Fruit fly (Drosophila melanogaster) whole organism, adult: ENCODE measurements around the gene Pex7.

ENCODE experiments used
- CG11617 ChIP-seq: fragments of 200-800 bp; sonication (Bioruptor generic); optimal IDR thresholded peaks from 2 replicates; lab custom pipeline; 2017; ENCODE audit warnings: mild to moderate bottlenecking, missing biosample characterization, missing genetic modification reagents, missing genetic modification characterization
- CG12768 ChIP-seq: fragments of 200-800 bp; sonication (Bioruptor generic); optimal IDR thresholded peaks from 2 replicates; lab custom pipeline; 2017; ENCODE audit warnings: missing biosample characterization, missing genetic modification characterization, mild to moderate bottlenecking, moderate library complexity, missing genetic modification reagents
- CG14711 ChIP-seq: fragments of 200-800 bp; sonication (Bioruptor generic); optimal IDR thresholded peaks from 2 replicates; lab custom pipeline; 2018; ENCODE audit warnings: missing biosample characterization, mild to moderate bottlenecking, missing genetic modification characterization, moderate library complexity
- CG1620 ChIP-seq: fragments of 200-800 bp; sonication (Bioruptor generic); optimal IDR thresholded peaks from 2 replicates; lab custom pipeline; 2016; ENCODE audit warnings: missing biosample characterization, missing genetic modification characterization
- CG33017 ChIP-seq: fragments of 200-800 bp; sonication (Bioruptor generic); optimal IDR thresholded peaks from 2 replicates; lab custom pipeline; 2018; ENCODE audit warnings: missing biosample characterization, mild to moderate bottlenecking, missing genetic modification characterization, moderate library complexity
- CG5204 ChIP-seq: fragments of 200-800 bp; sonication (Bioruptor generic); optimal IDR thresholded peaks from 2 replicates; lab custom pipeline; 2016; ENCODE audit warnings: missing biosample characterization, missing genetic modification characterization
- CG7045 ChIP-seq: fragments of 200-800 bp; sonication (Bioruptor generic); optimal IDR thresholded peaks from 2 replicates; lab custom pipeline; 2017; ENCODE audit warnings: missing biosample characterization, mild to moderate bottlenecking, missing genetic modification characterization
- CG7101 ChIP-seq: fragments of 200-800 bp; sonication (Bioruptor generic); optimal IDR thresholded peaks from 2 replicates; lab custom pipeline; 2018; ENCODE audit warnings: missing biosample characterization, mild to moderate bottlenecking, missing genetic modification characterization, moderate library complexity
- Clk ChIP-seq: fragments of 200-800 bp; sonication (Bioruptor generic); optimal IDR thresholded peaks from 2 replicates; lab custom pipeline; 2017; ENCODE audit warnings: missing biosample characterization, missing genetic modification characterization
- Crg-1 ChIP-seq: fragments of 200-800 bp; sonication (Bioruptor generic); optimal IDR thresholded peaks from 2 replicates; lab custom pipeline; 2016; ENCODE audit warnings: missing biosample characterization, missing genetic modification characterization
- Hr96 ChIP-seq: fragments of 200-800 bp; sonication (Bioruptor generic); optimal IDR thresholded peaks from 2 replicates; lab custom pipeline; 2016; ENCODE audit warnings: missing biosample characterization, missing genetic modification characterization
- Mnt ChIP-seq: fragments of 200-800 bp; sonication (Bioruptor generic); optimal IDR thresholded peaks from 2 replicates; lab custom pipeline; 2016; ENCODE audit warnings: missing biosample characterization, mild to moderate bottlenecking, missing genetic modification characterization
- bab1 ChIP-seq: fragments of 200-800 bp; sonication (Bioruptor generic); optimal IDR thresholded peaks from 3 replicates; lab custom pipeline; 2019; ENCODE audit warnings: missing biosample characterization, mild to moderate bottlenecking, missing genetic modification characterization, moderate library complexity
- cic ChIP-seq: fragments of 200-800 bp; sonication (Bioruptor generic); optimal IDR thresholded peaks from 2 replicates; lab custom pipeline; 2017; ENCODE audit warnings: missing biosample characterization, mild to moderate bottlenecking, missing genetic modification characterization, moderate library complexity
- cnc ChIP-seq, 2 experiments: fragments of >200 bp; optimal IDR thresholded peaks; 2 replicates each; lab custom pipeline; 2017
- kay ChIP-seq: fragments of 200-800 bp; sonication (Bioruptor generic); peaks from one replicate; lab custom pipeline; 2016; ENCODE audit warnings: missing biosample characterization, missing genetic modification characterization, borderline replicate concordance
- ovo ChIP-seq: fragments of 200-800 bp; sonication (Bioruptor generic); optimal IDR thresholded peaks from 2 replicates; lab custom pipeline; 2016; ENCODE audit warnings: missing biosample characterization, missing genetic modification characterization
- pad ChIP-seq: fragments of 200-800 bp; sonication (Bioruptor generic); optimal IDR thresholded peaks from 3 replicates; lab custom pipeline; 2017; ENCODE audit warnings: missing biosample characterization, missing genetic modification characterization, mild to moderate bottlenecking, moderate library complexity, missing genetic modification reagents
- tj ChIP-seq: fragments of 200-800 bp; sonication (Bioruptor generic); optimal IDR thresholded peaks from 3 replicates; lab custom pipeline; 2017; ENCODE audit warnings: missing biosample characterization, mild to moderate bottlenecking, missing genetic modification characterization, moderate library complexity
- toe ChIP-seq: fragments of 200-800 bp; sonication (Bioruptor generic); optimal IDR thresholded peaks from 2 replicates; lab custom pipeline; 2016; ENCODE audit warnings: missing biosample characterization, missing genetic modification characterization

The Pex7 gene

DNA sequence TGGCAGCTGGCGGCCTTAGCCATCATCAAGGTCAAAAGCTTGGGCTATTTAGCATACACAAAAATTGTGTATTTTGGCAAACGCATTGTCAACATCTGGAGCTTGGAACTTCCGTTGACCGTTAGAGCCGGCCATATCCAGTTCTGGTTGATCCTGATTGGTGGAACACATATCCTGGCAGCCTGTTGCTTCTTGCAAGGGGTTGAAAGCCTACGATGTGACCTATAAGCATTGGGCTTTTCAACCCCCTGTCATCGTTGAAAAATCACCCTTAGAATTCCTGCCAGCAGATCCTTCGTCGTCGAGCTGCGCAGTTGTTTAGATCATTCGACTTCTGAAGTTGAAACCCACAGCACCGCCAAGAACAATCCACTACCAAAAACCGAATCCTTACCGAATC lies at the start of gene Pex7, which contains the start of gene CG13305:
TSS of gene Pex7 (plus strand) at position 325 of the 400 bp plus-strand sequence.
TSS of gene CG13305 (minus strand) at position 2 of the 400 bp plus-strand sequence.
- no peak for TF ChIP-seq kay
- no peak for TF ChIP-seq pad (GFP tag; lab: Kevin White, UChicago)

DNA sequence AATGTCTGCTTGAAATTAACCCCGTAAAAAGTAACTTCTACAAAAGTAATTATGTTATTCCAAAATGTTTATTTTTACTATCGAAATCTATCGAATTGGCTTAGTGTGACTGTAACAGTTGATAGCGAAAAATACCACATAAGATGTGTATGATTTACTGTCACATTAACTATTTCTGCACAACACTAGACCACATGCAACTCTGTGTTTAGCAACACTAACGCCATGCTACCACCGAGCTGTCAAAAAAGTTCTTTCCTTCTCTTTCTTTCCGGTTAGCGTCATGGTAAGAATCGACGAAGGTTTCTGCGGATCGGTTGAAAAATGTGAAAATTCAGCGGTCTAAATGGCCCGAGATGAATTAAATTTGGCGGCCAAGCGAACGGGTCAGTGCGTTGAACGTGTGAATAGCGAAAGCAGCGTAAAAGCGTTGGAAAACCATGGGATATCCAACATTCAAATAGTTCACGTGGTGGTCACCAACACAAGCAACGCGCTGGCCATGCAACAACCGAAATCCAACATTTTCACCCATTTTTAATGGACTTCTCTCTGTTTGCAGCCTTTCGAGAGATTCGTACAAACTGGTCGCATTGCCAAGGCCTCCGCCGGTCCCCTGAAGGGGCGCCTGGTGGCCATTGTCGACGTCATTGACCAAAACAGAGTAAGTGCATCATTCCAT lies 46.1 kb upstream of the Pex7 start, which contains the start of the genes Nelf-E and RpL14:
TSS of gene Nelf-E (minus strand) at position 128 of the 682 bp plus-strand sequence.
TSS of gene RpL14 (plus strand) at position 255 of the 682 bp plus-strand sequence.
- TF ChIP-seq CG1620 (peak; percentile 97), Crg-1 (peak; percentile 97), toe (GFP tag; lab: Kevin White, UChicago) (peak; percentile 91), CG12768 (GFP tag; lab: Kevin White, UChicago) (peak; percentile 95), Mnt (GFP tag; lab: Kevin White, UChicago) (peak; percentile 98), CG11617 (peak; percentile 96), CG14711 (tag; lab: Kevin White, UChicago) (peak; percentile 88), cnc (optimal IDR thresholded peaks at IDR 0.05; lab: Kevin White, UChicago) (no peak), CG5204 (peak; percentile 92), Clk (GFP tag; lab: Kevin White, UChicago) (peak; percentile 95), CG33017 (tag; lab: Kevin White, UChicago) (peak; percentile 91), tj (GFP tag; lab: Kevin White, UChicago) (peak; percentile 75), ovo (GFP tag; lab: Kevin White, UChicago) (peak; percentile 95), Hr96 (peak; percentile 97), pad (GFP tag; lab: Kevin White, UChicago) (peak; percentile 91), bab1 (peak; percentile 93), CG7045 (GFP tag; lab: Kevin White, UChicago) (peak; percentile 95), CG7101 (tag; lab: Kevin White, UChicago) (peak; percentile 98), cic (peak; percentile 90), kay (no peak)

DNA sequence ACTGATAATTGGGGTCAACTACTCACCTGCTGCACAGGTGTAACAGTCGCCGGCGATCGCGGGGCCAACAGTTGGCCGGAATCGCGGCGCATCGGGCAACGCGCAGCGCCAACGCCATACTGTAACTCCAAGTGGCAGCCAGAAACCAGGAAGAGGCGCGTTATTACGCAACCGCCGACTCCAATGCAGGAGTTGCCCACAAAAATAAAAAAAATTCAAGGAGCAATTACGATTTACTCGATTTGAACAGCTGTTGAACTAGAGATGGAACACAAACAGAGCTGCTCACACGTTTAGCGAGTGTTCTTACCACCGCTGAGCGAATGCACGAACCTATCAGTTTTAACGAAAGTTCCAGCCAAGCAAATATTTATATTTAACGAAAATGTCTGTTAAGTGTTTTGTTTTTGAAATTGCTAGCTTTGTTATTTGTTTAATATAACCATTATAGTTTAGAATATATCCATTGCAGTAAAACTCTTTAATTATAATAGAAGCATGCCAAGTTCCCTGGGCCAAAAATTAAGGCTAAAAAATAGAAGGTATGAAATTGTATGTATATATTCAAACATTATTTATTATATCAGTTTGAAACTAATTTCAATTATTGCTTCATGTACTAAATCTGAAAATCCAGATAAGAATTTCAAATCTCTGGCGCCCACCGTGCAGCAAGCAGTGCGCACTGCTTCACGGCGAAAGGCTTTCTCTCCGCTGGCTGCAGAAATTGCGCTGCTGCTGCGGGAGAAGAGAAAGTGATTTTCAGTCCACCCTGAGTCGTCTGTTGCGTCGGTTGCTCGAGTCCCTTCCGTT lies 42.9 kb upstream of the Pex7 start, which contains the start of the genes CG5989 and CG6282:
TSS of gene CG5989 (minus strand) at position 270 of the 813 bp plus-strand sequence.
TSS of gene CG6282 (plus strand) at position 778 of the 813 bp plus-strand sequence.
- TF ChIP-seq CG33017 (tag; lab: Kevin White, UChicago) (peak; percentile 9), CG12768 (GFP tag; lab: Kevin White, UChicago) (no peak), CG5204 (peak; percentile 45), CG7045 (GFP tag; lab: Kevin White, UChicago) (peak; percentile 49), bab1 (no peak), CG14711 (tag; lab: Kevin White, UChicago) (peak; percentile 81), Clk (GFP tag; lab: Kevin White, UChicago) (no peak), CG7101 (tag; lab: Kevin White, UChicago) (peak; percentile 5), tj (GFP tag; lab: Kevin White, UChicago) (no peak), toe (GFP tag; lab: Kevin White, UChicago) (peak; percentile 12), pad (GFP tag; lab: Kevin White, UChicago) (no peak), kay (no peak), Mnt (GFP tag; lab: Kevin White, UChicago) (peak; percentile 31), Hr96 (peak; percentile 7)

dm6 chr3L:8607449-8607848 lies 39.5 kb upstream of the Pex7 start:
- peak; percentile 29 for TF ChIP-seq CG7045 (GFP tag; lab: Kevin White, UChicago)
- TF ChIP-seq toe (GFP tag; lab: Kevin White, UChicago), result peak; percentile 2
- TF ChIP-seq CG5204, result peak; percentile 17
- TF ChIP-seq cnc (optimal IDR thresholded peaks at IDR 0.05; lab: Kevin White, UChicago), result no peak
- TF ChIP-seq bab1, result no peak

- TF ChIP-seq CG11617 (no peak), bab1 (no peak), CG7101 (tag; lab: Kevin White, UChicago) (no peak)
Observed at dm6 chr3L:8616935-8617334, 30.0 kb upstream of the Pex7 start, which contains the start of gene S-Lap1. TSS of gene S-Lap1 (plus strand) at chr3L:8617235.

dm6 chr3L:8619588-8619987 lies 27.4 kb upstream of the Pex7 start, which contains the start of gene S-Lap2:
TSS of gene S-Lap2 (plus strand) at chr3L:8619888.
- TF ChIP-seq cnc (optimal IDR thresholded peaks at IDR 0.05; lab: Kevin White, UChicago), result no peak

dm6 chr3L:8621465-8621864 lies 25.5 kb upstream of the Pex7 start:
- TF ChIP-seq CG14711 (tag; lab: Kevin White, UChicago) (no peak), toe (GFP tag; lab: Kevin White, UChicago) (no peak), Crg-1 (no peak), CG12768 (GFP tag; lab: Kevin White, UChicago) (no peak), CG7045 (GFP tag; lab: Kevin White, UChicago) (no peak), pad (GFP tag; lab: Kevin White, UChicago) (no peak), CG5204 (no peak), CG11617 (no peak), CG1620 (no peak)
